Worm (Caenorhabditis elegans) whole organism, L3 larva: Measurements from ENCODE around the gene tofu-1.

Experiments used
- R02D3.7 ChIP-seq: fragments of 150-350 bp; optimal IDR thresholded peaks from 2 replicates; lab custom pipeline; 2014; ENCODE audit warnings: missing biosample characterization, missing genetic modification characterization
- ZK546.5 ChIP-seq: sonication (generic microtip); optimal IDR thresholded peaks from 2 replicates; lab custom pipeline; 2017; ENCODE audit warnings: missing biosample characterization, missing genetic modification characterization
- aly-2 ChIP-seq: fragments of 150-350 bp; optimal IDR thresholded peaks from 2 replicates; lab custom pipeline; 2014; ENCODE audit warnings: missing biosample characterization, missing genetic modification characterization
- ama-1 ChIP-seq: fragments of 150-350 bp; optimal IDR thresholded peaks from 2 replicates; lab custom pipeline; 2018
- ceh-16 ChIP-seq: sonication (generic microtip); optimal IDR thresholded peaks from 2 replicates; lab custom pipeline; 2017; ENCODE audit warnings: missing biosample characterization, missing genetic modification characterization
- ceh-28 ChIP-seq: fragments of 150-350 bp; optimal IDR thresholded peaks from 2 replicates; lab custom pipeline; 2014; ENCODE audit warnings: missing biosample characterization, missing genetic modification reagents, missing genetic modification characterization
- ceh-82 ChIP-seq: fragments of 150-350 bp; optimal IDR thresholded peaks from 2 replicates; lab custom pipeline; 2014; ENCODE audit warnings: missing biosample characterization, missing genetic modification characterization
- ceh-9 ChIP-seq: sonication (generic microtip); optimal IDR thresholded peaks from 2 replicates; lab custom pipeline; 2018; ENCODE audit warnings: missing biosample characterization, missing genetic modification characterization
- daf-12 ChIP-seq: fragments of 150-350 bp; optimal IDR thresholded peaks from 2 replicates; lab custom pipeline; 2014; ENCODE audit warnings: missing biosample characterization, missing genetic modification reagents, missing genetic modification characterization
- egl-27 ChIP-seq: sonication (generic microtip); optimal IDR thresholded peaks from 4 replicates; lab custom pipeline; 2017; ENCODE audit warnings: missing biosample characterization, missing genetic modification reagents, missing genetic modification characterization
- egl-5 ChIP-seq: fragments of 150-350 bp; optimal IDR thresholded peaks from 2 replicates; lab custom pipeline; 2017; ENCODE audit warnings: missing biosample characterization, missing genetic modification reagents, missing genetic modification characterization, inconsistent platforms
- elt-1 ChIP-seq: fragments of 150-350 bp; optimal IDR thresholded peaks from 2 replicates; lab custom pipeline; 2014; ENCODE audit warnings: missing biosample characterization, missing genetic modification characterization
- elt-2 ChIP-seq: sonication (generic microtip); optimal IDR thresholded peaks from 2 replicates; lab custom pipeline; 2016; ENCODE audit warnings: missing genetic modification reagents, mild to moderate bottlenecking, missing genetic modification characterization, missing compliant biosample characterization
- elt-3 ChIP-seq, 3 experiments: fragments of 150-350 bp in 1 of 3; sonication (generic microtip) in 2 of 3; optimal IDR thresholded peaks; 2 replicates in 2 of 3; 4 replicates in 1 of 3; lab custom pipeline; 2014 to 2017; ENCODE audit warnings: missing biosample characterization in 3 of 3, missing genetic modification characterization in 3 of 3
- eor-1 ChIP-seq, 2 experiments: fragments of 150-350 bp; optimal IDR thresholded peaks; 2 replicates each; lab custom pipeline; 2014 to 2018; ENCODE audit warnings: missing biosample characterization in 2 of 2, missing genetic modification characterization in 2 of 2
- fkh-10 ChIP-seq: sonication (generic microtip); optimal IDR thresholded peaks from 2 replicates; lab custom pipeline; 2017; ENCODE audit warnings: missing biosample characterization, missing genetic modification reagents, missing genetic modification characterization
- fkh-2 ChIP-seq: fragments of 150-350 bp; optimal IDR thresholded peaks from 2 replicates; lab custom pipeline; 2014; ENCODE audit warnings: missing biosample characterization, missing genetic modification reagents, missing genetic modification characterization
- fos-1 ChIP-seq: fragments of 150-350 bp; optimal IDR thresholded peaks from 2 replicates; lab custom pipeline; 2014; ENCODE audit warnings: missing biosample characterization, missing genetic modification characterization
- hmg-11 ChIP-seq: sonication (generic microtip); optimal IDR thresholded peaks from 2 replicates; lab custom pipeline; 2016; ENCODE audit warnings: missing genetic modification characterization, missing compliant biosample characterization
- jun-1 ChIP-seq: fragments of 150-350 bp; optimal IDR thresholded peaks from 2 replicates; lab custom pipeline; 2014; ENCODE audit warnings: missing biosample characterization, missing genetic modification reagents, missing genetic modification characterization
- lin-15B ChIP-seq: fragments of 150-350 bp; optimal IDR thresholded peaks from 2 replicates; lab custom pipeline; 2014; ENCODE audit warnings: missing biosample characterization, missing genetic modification characterization
- lin-39 ChIP-seq: fragments of 150-350 bp; optimal IDR thresholded peaks from 2 replicates; lab custom pipeline; 2018; ENCODE audit warnings: missing biosample characterization, missing genetic modification reagents, missing genetic modification characterization
- lsy-12 ChIP-seq: sonication (generic microtip); optimal IDR thresholded peaks from 2 replicates; lab custom pipeline; 2016; ENCODE audit warnings: mild to moderate bottlenecking, missing genetic modification characterization, missing compliant biosample characterization
- mdl-1 ChIP-seq: fragments of 150-350 bp; optimal IDR thresholded peaks from 2 replicates; lab custom pipeline; 2014; ENCODE audit warnings: missing biosample characterization, missing genetic modification characterization
- mml-1 ChIP-seq: fragments of 150-350 bp; sonication (generic microtip); optimal IDR thresholded peaks from 3 replicates; lab custom pipeline; 2014; ENCODE audit warnings: missing biosample characterization, missing genetic modification characterization
- nfya-1 ChIP-seq: sonication (generic microtip); optimal IDR thresholded peaks from 2 replicates; lab custom pipeline; 2017; ENCODE audit warnings: missing genetic modification characterization, mild to moderate bottlenecking, missing compliant biosample characterization, antibody characterized with exemption, moderate library complexity; ENCODE audit not compliant: insufficient read depth
- nhr-11 ChIP-seq: fragments of 150-350 bp; optimal IDR thresholded peaks from 2 replicates; lab custom pipeline; 2014; ENCODE audit warnings: missing biosample characterization, missing genetic modification characterization
- nhr-12 ChIP-seq: fragments of 150-350 bp; optimal IDR thresholded peaks from 2 replicates; lab custom pipeline; 2014; ENCODE audit warnings: missing biosample characterization, missing genetic modification characterization
- nhr-23 ChIP-seq: fragments of 150-350 bp; optimal IDR thresholded peaks from 2 replicates; lab custom pipeline; 2014; ENCODE audit warnings: missing biosample characterization, missing genetic modification reagents, missing genetic modification characterization
- nhr-237 ChIP-seq: fragments of 150-350 bp; optimal IDR thresholded peaks from 2 replicates; lab custom pipeline; 2014; ENCODE audit warnings: missing biosample characterization, missing genetic modification characterization
- nhr-25 ChIP-seq: sonication (generic microtip); optimal IDR thresholded peaks from 2 replicates; lab custom pipeline; 2017; ENCODE audit warnings: missing biosample characterization, missing genetic modification characterization
- nhr-28 ChIP-seq: fragments of 150-350 bp; optimal IDR thresholded peaks from 2 replicates; lab custom pipeline; 2014; ENCODE audit warnings: missing biosample characterization, missing genetic modification characterization
- nhr-43 ChIP-seq: sonication (generic microtip); optimal IDR thresholded peaks from 2 replicates; lab custom pipeline; 2016; ENCODE audit warnings: mild to moderate bottlenecking, missing genetic modification characterization, missing compliant biosample characterization; ENCODE audit not compliant: poor library complexity, severe bottlenecking
- nhr-67 ChIP-seq: fragments of 150-350 bp; optimal IDR thresholded peaks from 2 replicates; lab custom pipeline; 2014; ENCODE audit warnings: missing biosample characterization, missing genetic modification characterization
- nhr-76 ChIP-seq: fragments of 150-350 bp; sonication (generic microtip); optimal IDR thresholded peaks from 5 replicates; lab custom pipeline; 2014; ENCODE audit warnings: missing biosample characterization, missing genetic modification characterization
- nhr-77 ChIP-seq: fragments of 150-350 bp; optimal IDR thresholded peaks from 2 replicates; lab custom pipeline; 2014; ENCODE audit warnings: missing biosample characterization, missing genetic modification characterization
- pha-4 ChIP-seq: fragments of 150-350 bp; optimal IDR thresholded peaks from 2 replicates; lab custom pipeline; 2014; ENCODE audit warnings: missing biosample characterization, missing genetic modification reagents, missing genetic modification characterization
- pqm-1 ChIP-seq: fragments of 150-350 bp; optimal IDR thresholded peaks from 2 replicates; lab custom pipeline; 2017; ENCODE audit warnings: missing biosample characterization, missing genetic modification characterization, inconsistent platforms
- sea-2 ChIP-seq: fragments of 150-350 bp; sonication (generic microtip); optimal IDR thresholded peaks from 4 replicates; lab custom pipeline; 2014; ENCODE audit warnings: missing biosample characterization, missing genetic modification reagents, missing genetic modification characterization
- skn-1 ChIP-seq: fragments of 150-350 bp; optimal IDR thresholded peaks from 2 replicates; lab custom pipeline; 2014; ENCODE audit warnings: missing biosample characterization, missing genetic modification characterization
- snpc-4 ChIP-seq: fragments of 150-350 bp; optimal IDR thresholded peaks from 2 replicates; lab custom pipeline; 2014; ENCODE audit warnings: missing biosample characterization, missing genetic modification characterization
- tbx-2 ChIP-seq: sonication (generic microtip); optimal IDR thresholded peaks from 2 replicates; lab custom pipeline; 2016; ENCODE audit warnings: mild to moderate bottlenecking, missing genetic modification characterization, missing compliant biosample characterization
- unc-39 ChIP-seq: sonication (generic microtip); optimal IDR thresholded peaks from 4 replicates; lab custom pipeline; 2017; ENCODE audit warnings: missing biosample characterization, missing genetic modification characterization
- unc-62 ChIP-seq: fragments of 150-350 bp; sonication (generic microtip); optimal IDR thresholded peaks from 4 replicates; lab custom pipeline; 2014; ENCODE audit warnings: missing biosample characterization, missing genetic modification reagents, missing genetic modification characterization
- zag-1 ChIP-seq: fragments of 150-350 bp; optimal IDR thresholded peaks from 2 replicates; lab custom pipeline; 2014; ENCODE audit warnings: missing biosample characterization, missing genetic modification characterization
- ztf-11 ChIP-seq: fragments of 150-350 bp; optimal IDR thresholded peaks from 2 replicates; lab custom pipeline; 2014; ENCODE audit warnings: missing biosample characterization, missing genetic modification characterization
- ztf-4 ChIP-seq: fragments of 150-350 bp; optimal IDR thresholded peaks from 2 replicates; lab custom pipeline; 2014; ENCODE audit warnings: missing biosample characterization, missing genetic modification characterization

Gene tofu-1

DNA sequence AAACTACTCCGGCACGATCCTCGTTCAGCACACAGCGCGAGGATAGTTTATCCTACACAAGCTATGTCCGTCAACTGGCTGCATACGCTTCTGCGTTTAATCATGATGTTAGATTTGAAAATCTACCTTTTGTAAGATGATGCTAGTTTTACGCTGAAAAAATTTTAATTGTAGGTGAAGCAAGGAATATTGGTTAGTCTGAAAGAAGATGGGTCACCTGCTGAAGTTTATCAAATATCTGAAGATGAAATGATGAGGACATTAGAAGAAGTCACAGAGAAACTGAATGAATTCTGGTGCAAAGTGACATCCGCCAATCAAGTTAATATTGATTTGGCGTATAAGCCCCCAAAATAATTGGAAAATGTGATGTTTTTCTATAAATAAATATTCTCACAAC lies 2.6 kb downstream of the tofu-1 start:
- TF ChIP-seq jun-1 (tag; lab: Kevin White, UChicago) (no peak), egl-27 (tag; lab: Kevin White, UChicago) (no peak), nhr-12 (no peak), mdl-1 (tag; lab: Kevin White, UChicago) (no peak), nhr-43 (no peak), ama-1 (lab: Kevin White, UChicago) (peak; percentile 39), elt-2 (tag; lab: Kevin White, UChicago) (peak; percentile 15), fkh-2 (no peak), nhr-76 (tag; lab: Kevin White, UChicago) (no peak), elt-1 (no peak), lin-39 (no peak), nhr-237 (no peak), zag-1 (no peak)

DNA sequence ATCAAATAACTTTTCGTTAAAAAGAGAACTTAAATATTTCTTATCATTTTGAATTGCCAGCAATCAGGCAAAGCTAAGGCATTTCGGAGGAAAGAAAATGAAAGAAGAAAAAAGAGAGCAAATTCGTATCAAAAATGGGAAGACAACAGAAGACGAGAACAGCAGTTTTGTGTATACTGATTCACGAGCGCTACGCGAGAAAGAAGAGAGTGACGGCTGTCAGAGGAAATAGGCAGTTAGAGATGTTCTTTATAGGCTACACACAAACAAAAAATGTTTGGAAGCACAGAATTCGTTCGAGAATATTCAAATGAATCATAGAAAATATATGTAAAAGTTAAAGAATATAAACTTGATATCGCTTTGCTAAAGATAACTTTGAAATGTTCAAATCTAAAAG lies 3.9 kb downstream of the tofu-1 start:
- TF ChIP-seq egl-27 (tag; lab: Kevin White, UChicago) (no peak), nhr-25 (tag; lab: Kevin White, UChicago) (no peak), ztf-4 (no peak), ceh-9 (tag; lab: Kevin White, UChicago) (no peak), lin-15B (tag; lab: Kevin White, UChicago) (no peak), pha-4 (tag; lab: Kevin White, UChicago) (peak; percentile 45), nhr-43 (no peak), nhr-12 (no peak), fkh-2 (no peak), unc-62 (GFP tag; lab: Kevin White, UChicago) (no peak), jun-1 (tag; lab: Kevin White, UChicago) (no peak), R02D3.7 (tag; lab: Kevin White, UChicago) (no peak), skn-1 (no peak), pqm-1 (tag; lab: Kevin White, UChicago) (peak; percentile 60), eor-1 (tag; optimal IDR thresholded peaks at IDR 0.05; lab: Kevin White, UChicago) (no peak), mdl-1 (tag; lab: Kevin White, UChicago) (no peak), ceh-28 (tag; lab: Kevin White, UChicago) (no peak), ceh-82 (tag; lab: Kevin White, UChicago) (no peak), nfya-1 (peak; percentile 45), elt-1 (no peak), nhr-77 (tag; lab: Kevin White, UChicago) (no peak), tbx-2 (tag; lab: Kevin White, UChicago) (no peak), nhr-28 (tag; lab: Kevin White, UChicago) (no peak), elt-3 (tag; optimal IDR thresholded peaks at IDR 0.05; lab: Kevin White, UChicago) (no peak), fos-1 (tag; lab: Kevin White, UChicago) (no peak), ZK546.5 (no peak), nhr-76 (tag; lab: Kevin White, UChicago) (no peak), elt-2 (tag; lab: Kevin White, UChicago) (peak; percentile 67), lin-39 (no peak), zag-1 (no peak), snpc-4 (no peak), hmg-11 (tag; lab: Kevin White, UChicago) (peak; percentile 3), ceh-16 (no peak), nhr-67 (tag; lab: Kevin White, UChicago) (no peak), fkh-10 (GFP tag; lab: Kevin White, UChicago) (no peak), ama-1 (lab: Kevin White, UChicago) (no peak), lsy-12 (tag; lab: Kevin White, UChicago) (no peak), nhr-237 (no peak), nhr-23 (no peak), aly-2 (tag; lab: Kevin White, UChicago) (no peak), ztf-11 (tag; lab: Kevin White, UChicago) (no peak), nhr-11 (tag; lab: Kevin White, UChicago) (peak; percentile 75), mml-1 (no peak), sea-2 (no peak), egl-5 (tag; lab: Kevin White, UChicago) (no peak), daf-12 (tag; lab: Kevin White, UChicago) (no peak), unc-39 (no peak)
